Worm (Caenorhabditis elegans) whole organism, late embryonic: Measurements from ENCODE around the gene Y82E9BL.6.

Experiments
- ahr-1 ChIP-seq: sonication (generic microtip); optimal IDR thresholded peaks from 2 replicates; lab custom pipeline; 2016; ENCODE audit warnings: missing genetic modification characterization, missing compliant biosample characterization
- ceh-9 ChIP-seq: sonication (generic microtip); optimal IDR thresholded peaks from 2 replicates; lab custom pipeline; 2016; ENCODE audit warnings: mild to moderate bottlenecking, missing genetic modification characterization, inconsistent platforms, missing compliant biosample characterization
- hlh-8 ChIP-seq: sonication (generic microtip); optimal IDR thresholded peaks from 2 replicates; lab custom pipeline; 2016; ENCODE audit warnings: missing genotype, missing genetic modification characterization, missing compliant biosample characterization
- lin-11 ChIP-seq: fragments of 200-800 bp; sonication (Bioruptor generic); optimal IDR thresholded peaks from 2 replicates; lab custom pipeline; 2018; ENCODE audit warnings: mild to moderate bottlenecking, missing genetic modification characterization, missing compliant biosample characterization
- nfya-1 ChIP-seq: sonication (generic microtip); optimal IDR thresholded peaks from 2 replicates; lab custom pipeline; 2017; ENCODE audit warnings: missing genetic modification characterization, mild to moderate bottlenecking, missing compliant biosample characterization, antibody characterized with exemption, moderate library complexity
- nhr-11 ChIP-seq: fragments of 150-350 bp; optimal IDR thresholded peaks from 2 replicates; lab custom pipeline; 2014; ENCODE audit warnings: missing biosample characterization, missing genetic modification characterization
- zip-5 ChIP-seq: sonication (generic microtip); optimal IDR thresholded peaks from 2 replicates; lab custom pipeline; 2016; ENCODE audit warnings: missing genetic modification characterization, missing compliant biosample characterization

DNA sequence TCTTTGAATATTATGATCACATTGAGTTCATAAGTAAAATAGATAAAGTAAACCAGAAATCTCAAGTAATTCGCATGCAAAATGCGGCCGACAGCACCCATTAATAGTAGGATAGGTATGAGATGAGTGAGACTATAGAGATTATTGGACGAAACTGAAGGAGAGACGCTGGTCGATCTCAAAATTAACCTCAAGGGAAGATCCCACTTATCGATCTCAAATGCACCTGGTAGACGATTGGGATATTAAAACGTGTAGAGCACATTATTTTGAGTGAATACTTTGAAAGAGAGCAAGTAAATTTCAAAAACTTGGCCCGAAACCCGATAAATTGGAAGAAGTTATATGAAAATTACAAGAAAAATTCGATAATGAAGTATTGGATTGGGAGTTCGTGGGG is at the start of gene Y82E9BL.6:
- TF ChIP-seq lin-11 (no peak), ceh-9 (tag; lab: Kevin White, UChicago) (no peak), hlh-8 (no peak), ahr-1 (no peak), nfya-1 (tag; lab: Kevin White, UChicago) (no peak), nhr-11 (tag; lab: Kevin White, UChicago) (no peak), zip-5 (tag; lab: Kevin White, UChicago) (no peak)
